Worm (Caenorhabditis elegans) whole organism, L4/young adult: ENCODE data around the gene F42G2.7.

Experiments used
- W03F9.2 ChIP-seq: fragments of 150-350 bp; optimal IDR thresholded peaks from 2 replicates; lab custom pipeline; 2014; ENCODE audit warnings: missing biosample characterization, missing genetic modification characterization
- dao-5 ChIP-seq: sonication (generic microtip); optimal IDR thresholded peaks from 2 replicates; lab custom pipeline; 2016; ENCODE audit warnings: missing genotype, missing genetic modification characterization, moderate library complexity, missing compliant biosample characterization
- him-1 ChIP-seq: sonication (generic microtip); optimal IDR thresholded peaks from 2 replicates; lab custom pipeline; 2016; ENCODE audit warnings: missing genotype, missing genetic modification reagents, missing genetic modification characterization, missing compliant biosample characterization

ce11 chrII:2458881-2459280 is 40.9 kb downstream of the F42G2.7 start, which contains the start of gene pqn-42:
- TF ChIP-seq him-1 (tag; lab: Kevin White, UChicago) (no peak), dao-5 (tag; lab: Kevin White, UChicago) (no peak), W03F9.2 (tag; lab: Kevin White, UChicago) (no peak)
